Worm (Caenorhabditis elegans) whole organism, L4 larva: ENCODE measurements around the gene R05G9.3.

Source experiments
- Y105C5A.15 ChIP-seq: fragments of 200-800 bp; sonication (Bioruptor generic); IDR thresholded peaks from 2 replicates; pipeline ENCODE4 v1.3.6; 2022; ENCODE audit warnings: missing genetic modification characterization, missing compliant biosample characterization
- ZK546.5 ChIP-seq, 2 experiments: sonication (generic microtip); optimal IDR thresholded peaks; 2 replicates each; lab custom pipeline; 2017; ENCODE audit warnings: missing biosample characterization in 2 of 2, missing genetic modification characterization in 2 of 2
- ceh-32 ChIP-seq: sonication (generic microtip); optimal IDR thresholded peaks from 2 replicates; lab custom pipeline; 2016; ENCODE audit warnings: mild to moderate bottlenecking, missing genetic modification characterization, missing compliant biosample characterization; ENCODE audit not compliant: poor library complexity
- fkh-10 ChIP-seq: fragments of 150-350 bp; optimal IDR thresholded peaks from 2 replicates; lab custom pipeline; 2014; ENCODE audit warnings: missing biosample characterization, missing genetic modification reagents, missing genetic modification characterization
- nhr-11 ChIP-seq: fragments of 150-350 bp; optimal IDR thresholded peaks from 2 replicates; lab custom pipeline; 2014; ENCODE audit warnings: missing biosample characterization, missing genetic modification characterization
- snpc-1.2 ChIP-seq: fragments of 200-800 bp; sonication (Bioruptor generic); IDR thresholded peaks from 2 replicates; pipeline ENCODE4 v1.3.6; 2022; ENCODE audit warnings: missing genetic modification reagents, missing genetic modification characterization, missing compliant biosample characterization

DNA sequence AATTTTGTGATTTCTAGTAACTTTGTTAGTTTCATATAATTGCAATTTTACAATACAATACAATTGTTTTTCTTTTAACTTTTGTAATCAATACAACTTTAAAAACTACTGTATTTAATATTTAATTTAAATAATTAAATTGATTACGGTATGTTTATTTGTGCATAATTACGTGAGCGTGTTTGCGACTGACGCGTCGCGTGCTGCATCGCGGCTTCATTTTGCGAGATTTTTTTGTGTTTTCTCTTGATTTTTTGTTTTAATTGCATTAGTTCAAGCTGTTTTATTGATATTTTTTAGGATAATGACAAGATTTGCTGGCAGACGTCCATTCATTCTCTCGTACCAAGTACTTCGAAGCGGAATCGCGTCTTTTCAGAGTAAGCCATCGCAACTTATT lies 24.7 kb downstream of the R05G9.3 start, which contains the start of gene T28D9.4:
- no peak for TF ChIP-seq fkh-10 (GFP tag; lab: Kevin White, UChicago)
- no peak for TF ChIP-seq Y105C5A.15 (GFP tag; lab: Robert Waterston, UW)
- no peak for TF ChIP-seq ceh-32 (tag; lab: Kevin White, UChicago)
- TF ChIP-seq ZK546.5 (tag; optimal IDR thresholded peaks at IDR 0.05; lab: Kevin White, UChicago) = no peak
- no peak for TF ChIP-seq nhr-11 (tag; lab: Kevin White, UChicago)
- TF ChIP-seq snpc-1.2 (GFP tag; lab: Robert Waterston, UW) = no peak
